Worm (Caenorhabditis elegans) whole organism, young adult: Measurements from ENCODE around the gene C33A12.3.

ENCODE experiments used
- B0019.2 ChIP-seq: fragments of 200-800 bp; sonication (Bioruptor generic); conservative IDR thresholded peaks from 2 replicates; pipeline ENCODE4 v1.3.6; 2022; ENCODE audit warnings: missing genetic modification reagents, missing genetic modification characterization, missing compliant biosample characterization
- B0035.1 ChIP-seq: sonication (generic microtip); optimal IDR thresholded peaks from 2 replicates; lab custom pipeline; 2016; ENCODE audit warnings: missing genetic modification characterization, mild to moderate bottlenecking, missing compliant biosample characterization, missing genotype, missing genetic modification reagents
- C06A6.2 ChIP-seq: fragments of 200-800 bp; sonication (Bioruptor generic); conservative IDR thresholded peaks from 2 replicates; pipeline ENCODE4 v1.3.6; 2022; ENCODE audit warnings: missing genetic modification characterization, missing compliant biosample characterization
- D2030.7 ChIP-seq: fragments of 200-800 bp; sonication (Bioruptor generic); IDR thresholded peaks from 2 replicates; pipeline ENCODE4 v1.3.6; 2022; ENCODE audit warnings: missing genetic modification reagents, missing genetic modification characterization, missing compliant biosample characterization
- F39B2.1 ChIP-seq: fragments of 200-800 bp; sonication (Bioruptor generic); IDR thresholded peaks from 2 replicates; pipeline ENCODE4 v1.3.6; 2022; ENCODE audit warnings: missing genetic modification reagents, missing genetic modification characterization, missing compliant biosample characterization
- F57A8.1 ChIP-seq: fragments of 200-800 bp; sonication (Bioruptor generic); optimal IDR thresholded peaks from 2 replicates; lab custom pipeline; 2018; ENCODE audit warnings: mild to moderate bottlenecking, missing genetic modification characterization, moderate library complexity, missing compliant biosample characterization
- K12H6.12 ChIP-seq: fragments of 200-800 bp; sonication (Bioruptor generic); optimal IDR thresholded peaks from 2 replicates; lab custom pipeline; 2018; ENCODE audit warnings: mild to moderate bottlenecking, missing genetic modification characterization, missing compliant biosample characterization
- Y53F4B.3 ChIP-seq: fragments of 200-800 bp; sonication (Bioruptor generic); IDR thresholded peaks from 2 replicates; pipeline ENCODE4 v1.3.6; 2022; ENCODE audit warnings: missing genetic modification reagents, missing genetic modification characterization, missing compliant biosample characterization
- Y56A3A.18 ChIP-seq: fragments of 200-800 bp; sonication (Bioruptor generic); IDR thresholded peaks from 2 replicates; pipeline ENCODE4 v1.3.6; 2022; ENCODE audit warnings: missing genetic modification reagents, missing genetic modification characterization, missing compliant biosample characterization
- Y67H2A.10 ChIP-seq: fragments of 200-800 bp; sonication (Bioruptor generic); conservative IDR thresholded peaks from 2 replicates; pipeline ENCODE4 v1.3.6; 2022; ENCODE audit warnings: missing genetic modification reagents, missing genetic modification characterization, missing compliant biosample characterization
- Y95B8A.8 ChIP-seq: fragments of 200-800 bp; sonication (Bioruptor generic); IDR thresholded peaks from 2 replicates; pipeline ENCODE4 v1.3.6; 2022; ENCODE audit warnings: missing genetic modification reagents, missing genetic modification characterization, missing compliant biosample characterization
- akir-1 ChIP-seq: fragments of 200-800 bp; sonication (Bioruptor generic); optimal IDR thresholded peaks from 2 replicates; lab custom pipeline; 2018; ENCODE audit warnings: mild to moderate bottlenecking, missing genetic modification characterization, moderate library complexity, missing compliant biosample characterization
- aptf-2 ChIP-seq: fragments of 200-800 bp; sonication (Bioruptor generic); conservative IDR thresholded peaks from 2 replicates; pipeline ENCODE4 v1.3.6; 2022; ENCODE audit warnings: missing genetic modification reagents, missing genetic modification characterization, missing compliant biosample characterization
- attf-6 ChIP-seq: fragments of 200-800 bp; sonication (Bioruptor generic); IDR thresholded peaks from 2 replicates; pipeline ENCODE4 v1.3.6; 2022; ENCODE audit warnings: missing genetic modification reagents, missing genetic modification characterization, missing compliant biosample characterization
- bed-2 ChIP-seq: fragments of 200-800 bp; sonication (Bioruptor generic); IDR thresholded peaks from 2 replicates; pipeline ENCODE4 v1.3.6; 2022; ENCODE audit warnings: missing genetic modification reagents, missing genetic modification characterization, missing compliant biosample characterization
- ccch-3 ChIP-seq: fragments of 200-800 bp; sonication (Bioruptor generic); optimal IDR thresholded peaks from 2 replicates; lab custom pipeline; 2018; ENCODE audit warnings: mild to moderate bottlenecking, missing genetic modification characterization, missing compliant biosample characterization
- die-1 ChIP-seq: sonication (generic microtip); optimal IDR thresholded peaks from 2 replicates; lab custom pipeline; 2016; ENCODE audit warnings: missing genotype, mild to moderate bottlenecking, missing genetic modification characterization, missing compliant biosample characterization
- dox-1 ChIP-seq: fragments of 200-800 bp; sonication (Bioruptor generic); IDR thresholded peaks from 2 replicates; pipeline ENCODE4 v1.3.6; 2022; ENCODE audit warnings: missing genetic modification reagents, missing genetic modification characterization, missing compliant biosample characterization
- efl-1 ChIP-seq: fragments of 150-350 bp; optimal IDR thresholded peaks from 2 replicates; lab custom pipeline; 2014; ENCODE audit warnings: missing biosample characterization, missing genetic modification reagents, missing genetic modification characterization
- fkh-3 ChIP-seq: sonication (generic microtip); optimal IDR thresholded peaks from 2 replicates; lab custom pipeline; 2016; ENCODE audit warnings: mild to moderate bottlenecking, missing genetic modification characterization, missing compliant biosample characterization
- hmg-20 ChIP-seq: fragments of 200-800 bp; sonication (Bioruptor generic); IDR thresholded peaks from 2 replicates; pipeline ENCODE4 v1.3.6; 2022; ENCODE audit warnings: missing genetic modification reagents, missing genetic modification characterization, missing compliant biosample characterization
- hsf-1 ChIP-seq: fragments of 200-800 bp; sonication (Bioruptor generic); IDR thresholded peaks from 2 replicates; pipeline ENCODE4 v1.3.6; 2022; ENCODE audit warnings: missing genetic modification reagents, missing genetic modification characterization, missing compliant biosample characterization
- lag-1 ChIP-seq: fragments of 200-800 bp; sonication (Bioruptor generic); IDR thresholded peaks from 2 replicates; pipeline ENCODE4 v1.3.6; 2022; ENCODE audit warnings: missing genetic modification reagents, missing genetic modification characterization, missing compliant biosample characterization
- let-607 ChIP-seq, 2 experiments: fragments of 200-800 bp in 1 of 2; sonication (Bioruptor generic) in 1 of 2; sonication (generic microtip) in 1 of 2; optimal IDR thresholded peaks; 2 replicates each; lab custom pipeline; 2016 to 2018; ENCODE audit warnings: mild to moderate bottlenecking in 2 of 2, missing compliant biosample characterization in 2 of 2, missing genetic modification characterization in 2 of 2, moderate library complexity in 2 of 2, missing genotype in 1 of 2
- lin-26 ChIP-seq: fragments of 200-800 bp; sonication (Bioruptor generic); IDR thresholded peaks from 2 replicates; pipeline ENCODE4 v1.3.6; 2022; ENCODE audit warnings: missing genetic modification reagents, missing genetic modification characterization, missing compliant biosample characterization
- lsy-27 ChIP-seq: sonication (generic microtip); optimal IDR thresholded peaks from 2 replicates; lab custom pipeline; 2017; ENCODE audit warnings: missing genetic modification characterization, mild to moderate bottlenecking, missing compliant biosample characterization, antibody characterized with exemption, missing genotype, borderline replicate concordance; ENCODE audit not compliant: insufficient read depth
- madf-6 ChIP-seq: fragments of 200-800 bp; sonication (Bioruptor generic); IDR thresholded peaks from 2 replicates; pipeline ENCODE4 v1.3.6; 2022; ENCODE audit warnings: missing genetic modification reagents, missing genetic modification characterization, missing compliant biosample characterization
- nfya-1 ChIP-seq: sonication (generic microtip); optimal IDR thresholded peaks from 2 replicates; lab custom pipeline; 2017; ENCODE audit warnings: antibody characterized with exemption, missing compliant biosample characterization, missing genetic modification characterization, borderline replicate concordance; ENCODE audit not compliant: insufficient read depth
- nfya-2 ChIP-seq: fragments of 200-800 bp; sonication (Bioruptor generic); IDR thresholded peaks from 2 replicates; pipeline ENCODE4 v1.3.6; 2022; ENCODE audit warnings: missing genetic modification reagents, missing genetic modification characterization, missing compliant biosample characterization
- nfyb-1 ChIP-seq: fragments of 200-800 bp; sonication (Bioruptor generic); IDR thresholded peaks from 2 replicates; pipeline ENCODE4 v1.3.6; 2022; ENCODE audit warnings: missing genetic modification reagents, missing genetic modification characterization, missing compliant biosample characterization
- nhr-27 ChIP-seq: fragments of 200-800 bp; sonication (Bioruptor generic); optimal IDR thresholded peaks from 2 replicates; lab custom pipeline; 2018; ENCODE audit warnings: mild to moderate bottlenecking, missing genetic modification characterization, moderate library complexity, missing compliant biosample characterization
- nhr-80 ChIP-seq: sonication (generic microtip); optimal IDR thresholded peaks from 2 replicates; lab custom pipeline; 2016; ENCODE audit warnings: missing genetic modification characterization, missing compliant biosample characterization
- pbrm-1 ChIP-seq: fragments of 200-800 bp; sonication (Bioruptor generic); IDR thresholded peaks from 2 replicates; pipeline ENCODE4 v1.3.6; 2022; ENCODE audit warnings: missing genetic modification reagents, missing genetic modification characterization, missing compliant biosample characterization
- rcor-1 ChIP-seq: fragments of 200-800 bp; sonication (Bioruptor generic); IDR thresholded peaks from 2 replicates; pipeline ENCODE4 v1.3.6; 2022; ENCODE audit warnings: missing genetic modification reagents, missing genetic modification characterization, missing compliant biosample characterization
- repo-1 ChIP-seq: sonication (generic microtip); optimal IDR thresholded peaks from 2 replicates; lab custom pipeline; 2017; ENCODE audit warnings: mild to moderate bottlenecking, missing genetic modification characterization, missing compliant biosample characterization
- rpc-1 ChIP-seq, 2 experiments: fragments of 150-350 bp in 1 of 2; sonication (generic microtip) in 1 of 2; optimal IDR thresholded peaks; 2 replicates each; lab custom pipeline; 2014 to 2018; ENCODE audit warnings: missing biosample characterization in 1 of 2, missing genetic modification characterization in 1 of 2, missing genetic modification reagents in 1 of 2, missing genotype in 1 of 2
- snpc-1.1 ChIP-seq: sonication (generic microtip); optimal IDR thresholded peaks from 2 replicates; lab custom pipeline; 2017; ENCODE audit warnings: missing genetic modification characterization, mild to moderate bottlenecking, missing compliant biosample characterization, antibody characterized with exemption, moderate library complexity, missing genotype, missing genetic modification reagents; ENCODE audit not compliant: insufficient read depth
- snpc-1.3 ChIP-seq: sonication (generic microtip); optimal IDR thresholded peaks from 2 replicates; lab custom pipeline; 2017; ENCODE audit warnings: missing genetic modification characterization, mild to moderate bottlenecking, missing compliant biosample characterization, antibody characterized with exemption, moderate library complexity, missing genotype, missing genetic modification reagents; ENCODE audit not compliant: insufficient read depth
- snpc-4 ChIP-seq, 5 experiments: fragments of 150-350 bp in 1 of 5; sonication (generic microtip) in 4 of 5; optimal IDR thresholded peaks; 2 replicates each; lab custom pipeline; 2014 to 2018; ENCODE audit warnings: missing genetic modification characterization in 5 of 5, missing biosample characterization in 3 of 5, antibody characterized with exemption in 2 of 5, mild to moderate bottlenecking in 2 of 5, missing compliant biosample characterization in 2 of 5, missing genotype in 2 of 5, moderate library complexity in 2 of 5, missing genetic modification reagents in 1 of 5
- tlf-1 ChIP-seq: fragments of 200-800 bp; sonication (Bioruptor generic); optimal IDR thresholded peaks from 2 replicates; lab custom pipeline; 2018; ENCODE audit warnings: mild to moderate bottlenecking, missing genetic modification characterization, missing compliant biosample characterization
- xnd-1 ChIP-seq: sonication (generic microtip); optimal IDR thresholded peaks from 2 replicates; lab custom pipeline; 2016; ENCODE audit warnings: missing genotype, missing genetic modification reagents, missing genetic modification characterization, missing compliant biosample characterization
- zim-3 ChIP-seq: sonication (generic microtip); optimal IDR thresholded peaks from 2 replicates; lab custom pipeline; 2017; ENCODE audit warnings: mild to moderate bottlenecking, missing genetic modification characterization, moderate library complexity, missing compliant biosample characterization
- ztf-25 ChIP-seq: fragments of 200-800 bp; sonication (Bioruptor generic); IDR thresholded peaks from 2 replicates; pipeline ENCODE4 v1.3.6; 2022; ENCODE audit warnings: missing genetic modification reagents, missing genetic modification characterization, missing compliant biosample characterization
- ztf-26 ChIP-seq: sonication (generic microtip); optimal IDR thresholded peaks from 2 replicates; lab custom pipeline; 2017; ENCODE audit warnings: missing genetic modification characterization, missing compliant biosample characterization
- ztf-6 ChIP-seq: fragments of 200-800 bp; sonication (Bioruptor generic); IDR thresholded peaks from 2 replicates; pipeline ENCODE4 v1.3.6; 2022; ENCODE audit warnings: missing genetic modification reagents, missing genetic modification characterization, missing compliant biosample characterization

Gene C33A12.3

ce11 chrIV:9511221-9511638 is 1.6 kb downstream of the C33A12.3 start (continued):
- TF ChIP-seq lin-26 (GFP tag; lab: Robert Waterston, UW): no peak; the same call in 1 of the 2 replicates
- TF ChIP-seq snpc-4 (GFP tag; optimal IDR thresholded peaks at IDR 0.05; lab: Kevin White, UChicago): peak; percentile 96
- TF ChIP-seq snpc-4 (tag; optimal IDR thresholded peaks at IDR 0.05; lab: Kevin White, UChicago): peak; percentile 97 to 99 (median 98)
- TF ChIP-seq nfya-1 (tag; lab: Kevin White, UChicago): no peak
- peak; percentile 68; the same call in 1 of the 2 replicates for TF ChIP-seq nfyb-1 (GFP tag; lab: Robert Waterston, UW)
- TF ChIP-seq pbrm-1 (GFP tag; lab: Robert Waterston, UW): peak; percentile 77; the same call in 1 of the 2 replicates
- peak in 1 of 2 experiments; percentile 21 for TF ChIP-seq let-607 (tag; optimal IDR thresholded peaks at IDR 0.05; lab: Kevin White, UChicago)
- TF ChIP-seq Y53F4B.3: no peak
- peak; percentile 76 for TF ChIP-seq repo-1 (tag; lab: Kevin White, UChicago)
- peak; percentile 71 for TF ChIP-seq madf-6 (GFP tag; lab: Robert Waterston, UW)
- no peak for TF ChIP-seq hmg-20 (GFP tag; lab: Robert Waterston, UW)
- no peak for TF ChIP-seq ccch-3 (GFP tag; lab: Kevin White, UChicago)
- TF ChIP-seq nhr-27 (tag; lab: Kevin White, UChicago): no peak
- peak; percentile 55; the same call in 1 of the 2 replicates for TF ChIP-seq rcor-1 (GFP tag; lab: Robert Waterston, UW)
- TF ChIP-seq C06A6.2 (GFP tag; lab: Robert Waterston, UW): no peak; the same call in 1 of the 2 replicates
- peak; percentile 49 for TF ChIP-seq snpc-1.3 (tag; lab: Kevin White, UChicago)
- no peak for TF ChIP-seq bed-2
- no peak for TF ChIP-seq nfya-2 (GFP tag; lab: Robert Waterston, UW)
- no peak for TF ChIP-seq aptf-2
- TF ChIP-seq dox-1 (GFP tag; lab: Robert Waterston, UW): peak; percentile 69
- TF ChIP-seq fkh-3 (tag; lab: Kevin White, UChicago): peak; percentile 15
- TF ChIP-seq snpc-1.1: peak; percentile 89
- peak; percentile 43 for TF ChIP-seq K12H6.12 (tag; lab: Kevin White, UChicago)
- no peak for TF ChIP-seq F39B2.1 (GFP tag; lab: Robert Waterston, UW)
- TF ChIP-seq ztf-26 (tag; lab: Kevin White, UChicago): peak; percentile 25
- TF ChIP-seq Y67H2A.10 (GFP tag; lab: Robert Waterston, UW): no peak
- TF ChIP-seq attf-6 (GFP tag; lab: Robert Waterston, UW): peak; percentile 71
- 0 out of 2 replicates have a peak, but pooled peaks have one; percentile 45 for TF ChIP-seq Y95B8A.8 (GFP tag; lab: Robert Waterston, UW)
- TF ChIP-seq lag-1 (GFP tag; lab: Robert Waterston, UW): 0 out of 2 replicates have a peak, but pooled peaks have one; percentile 61
- no peak for TF ChIP-seq rpc-1 (optimal IDR thresholded peaks at IDR 0.05; lab: Kevin White, UChicago)
- TF ChIP-seq rpc-1 (tag; optimal IDR thresholded peaks at IDR 0.05; lab: Kevin White, UChicago): no peak
- peak; percentile 74; the same call in 1 of the 2 replicates for TF ChIP-seq Y56A3A.18 (GFP tag; lab: Robert Waterston, UW)
- peak; percentile 57 for TF ChIP-seq xnd-1 (tag; lab: Kevin White, UChicago)
- TF ChIP-seq tlf-1 (GFP tag; lab: Kevin White, UChicago): peak; percentile 70
- TF ChIP-seq zim-3 (tag; lab: Kevin White, UChicago): no peak
- TF ChIP-seq F57A8.1 (GFP tag; lab: Kevin White, UChicago): no peak
- peak; percentile 30 for TF ChIP-seq die-1 (tag; lab: Kevin White, UChicago)
- no peak for TF ChIP-seq ztf-6 (GFP tag; lab: Robert Waterston, UW)
- TF ChIP-seq efl-1 (GFP tag; lab: Kevin White, UChicago): no peak
- TF ChIP-seq hsf-1 (GFP tag; lab: Robert Waterston, UW): 0 out of 2 replicates have a peak, but pooled peaks have one; percentile 16
- TF ChIP-seq D2030.7: peak; percentile 56
- TF ChIP-seq B0035.1 (tag; lab: Kevin White, UChicago): no peak
- TF ChIP-seq ztf-25 (GFP tag; lab: Robert Waterston, UW): no peak
- TF ChIP-seq lsy-27 (tag; lab: Kevin White, UChicago): no peak
- TF ChIP-seq B0019.2 (GFP tag; lab: Robert Waterston, UW): no peak
- TF ChIP-seq akir-1 (GFP tag; lab: Kevin White, UChicago): no peak
- no peak for TF ChIP-seq nhr-80
